Worm (Caenorhabditis elegans) whole organism, L4 larva: ENCODE measurements around the gene R09F10.5.

ENCODE experiments used
- D1046.2 ChIP-seq: fragments of 200-800 bp; sonication (Bioruptor generic); IDR thresholded peaks from 2 replicates; pipeline ENCODE4 v1.3.6; 2022; ENCODE audit warnings: missing genetic modification characterization, missing compliant biosample characterization
- F10B5.3 ChIP-seq: sonication (generic microtip); optimal IDR thresholded peaks from 2 replicates; lab custom pipeline; 2016; ENCODE audit warnings: mild to moderate bottlenecking, missing genetic modification characterization, missing compliant biosample characterization
- F37D6.2 ChIP-seq: sonication (generic microtip); optimal IDR thresholded peaks from 2 replicates; lab custom pipeline; 2016; ENCODE audit warnings: mild to moderate bottlenecking, missing genetic modification characterization, missing compliant biosample characterization
- F44E2.7 ChIP-seq: fragments of 200-800 bp; sonication (Bioruptor generic); IDR thresholded peaks from 2 replicates; pipeline ENCODE4 v2.1.2; 2022; ENCODE audit warnings: missing genetic modification characterization, missing compliant biosample characterization
- T20F7.1 ChIP-seq: fragments of 200-800 bp; sonication (Bioruptor generic); optimal IDR thresholded peaks from 2 replicates; lab custom pipeline; 2018; ENCODE audit warnings: mild to moderate bottlenecking, missing genetic modification characterization, missing compliant biosample characterization
- Y105C5A.15 ChIP-seq: fragments of 200-800 bp; sonication (Bioruptor generic); IDR thresholded peaks from 2 replicates; pipeline ENCODE4 v1.3.6; 2022; ENCODE audit warnings: missing genetic modification characterization, missing compliant biosample characterization
- Y5F2A.4 ChIP-seq: fragments of 200-800 bp; sonication (Bioruptor generic); optimal IDR thresholded peaks from 2 replicates; lab custom pipeline; 2018; ENCODE audit warnings: mild to moderate bottlenecking, missing genetic modification characterization, missing compliant biosample characterization
- Y75B8A.6 ChIP-seq: fragments of 200-800 bp; sonication (Bioruptor generic); IDR thresholded peaks from 2 replicates; pipeline ENCODE4 v1.3.6; 2022; ENCODE audit warnings: missing genetic modification reagents, missing genetic modification characterization, missing compliant biosample characterization
- ZK337.2 ChIP-seq: fragments of 200-800 bp; sonication (Bioruptor generic); IDR thresholded peaks from 2 replicates; pipeline ENCODE4 v1.3.6; 2022; ENCODE audit warnings: missing genetic modification reagents, missing genetic modification characterization, missing compliant biosample characterization
- arid-1 ChIP-seq: fragments of 200-800 bp; sonication (Bioruptor generic); conservative IDR thresholded peaks from 2 replicates; pipeline ENCODE4 v1.3.6; 2022; ENCODE audit warnings: missing genetic modification reagents, missing genetic modification characterization, missing compliant biosample characterization
- attf-4 ChIP-seq: sonication (generic microtip); optimal IDR thresholded peaks from 3 replicates; lab custom pipeline; 2017; ENCODE audit warnings: missing biosample characterization, missing genetic modification characterization
- ceh-28 ChIP-seq: fragments of 150-350 bp; optimal IDR thresholded peaks from 2 replicates; lab custom pipeline; 2014; ENCODE audit warnings: missing biosample characterization, missing genetic modification reagents, missing genetic modification characterization
- ceh-82 ChIP-seq: sonication (generic microtip); optimal IDR thresholded peaks from 2 replicates; lab custom pipeline; 2017; ENCODE audit warnings: missing biosample characterization, missing genetic modification characterization
- cey-2 ChIP-seq: sonication (generic microtip); optimal IDR thresholded peaks from 3 replicates; lab custom pipeline; 2017; ENCODE audit warnings: missing genetic modification characterization, mild to moderate bottlenecking, missing compliant biosample characterization, antibody characterized with exemption, borderline replicate concordance; ENCODE audit not compliant: insufficient read depth
- daf-16 ChIP-seq, 3 experiments: sonication (generic microtip); optimal IDR thresholded peaks; 2 replicates each; lab custom pipeline; 2016 to 2017; ENCODE audit warnings: missing genetic modification characterization in 3 of 3, missing genetic modification reagents in 3 of 3, mild to moderate bottlenecking in 2 of 3, missing compliant biosample characterization in 2 of 3, missing biosample characterization in 1 of 3, moderate library complexity in 1 of 3
- dmd-6 ChIP-seq: fragments of 200-800 bp; sonication (Bioruptor generic); IDR thresholded peaks from 2 replicates; pipeline ENCODE4 v1.3.6; 2022; ENCODE audit warnings: missing genetic modification reagents, missing genetic modification characterization, missing compliant biosample characterization
- dmd-9 ChIP-seq: fragments of 200-800 bp; sonication (Bioruptor generic); IDR thresholded peaks from 2 replicates; pipeline ENCODE4 v1.3.6; 2022; ENCODE audit warnings: missing genetic modification reagents, missing genetic modification characterization, missing compliant biosample characterization
- dpl-1 ChIP-seq: fragments of 150-350 bp; optimal IDR thresholded peaks from 2 replicates; lab custom pipeline; 2014; ENCODE audit warnings: missing biosample characterization, missing genetic modification reagents, missing genetic modification characterization
- dve-1 ChIP-seq: sonication (generic microtip); optimal IDR thresholded peaks from 2 replicates; lab custom pipeline; 2017; ENCODE audit warnings: antibody characterized with exemption, mild to moderate bottlenecking, missing genetic modification characterization, missing compliant biosample characterization; ENCODE audit not compliant: insufficient read depth
- fos-1 ChIP-seq: fragments of 150-350 bp; optimal IDR thresholded peaks from 2 replicates; lab custom pipeline; 2014; ENCODE audit warnings: missing biosample characterization, missing genetic modification characterization
- gei-8 ChIP-seq: fragments of 200-800 bp; sonication (Bioruptor generic); optimal IDR thresholded peaks from 2 replicates; lab custom pipeline; 2018; ENCODE audit warnings: mild to moderate bottlenecking, missing genetic modification characterization, missing compliant biosample characterization
- hlh-11 ChIP-seq: fragments of 200-800 bp; sonication (Bioruptor generic); optimal IDR thresholded peaks from 2 replicates; lab custom pipeline; 2018; ENCODE audit warnings: mild to moderate bottlenecking, missing genetic modification characterization, missing compliant biosample characterization
- hmg-1.1 ChIP-seq: fragments of 200-800 bp; sonication (Bioruptor generic); IDR thresholded peaks from 2 replicates; pipeline ENCODE4 v1.3.6; 2022; ENCODE audit warnings: missing genetic modification reagents, missing genetic modification characterization, missing compliant biosample characterization
- jun-1 ChIP-seq: fragments of 150-350 bp; optimal IDR thresholded peaks from 2 replicates; lab custom pipeline; 2014; ENCODE audit warnings: missing biosample characterization, missing genetic modification reagents, missing genetic modification characterization
- lim-7 ChIP-seq: fragments of 200-800 bp; sonication (Bioruptor generic); IDR thresholded peaks from 2 replicates; pipeline ENCODE4 v1.3.6; 2022; ENCODE audit warnings: missing genetic modification characterization, missing compliant biosample characterization
- lin-1 ChIP-seq: fragments of 200-800 bp; sonication (Bioruptor generic); IDR thresholded peaks from 2 replicates; pipeline ENCODE4 v1.3.6; 2022; ENCODE audit warnings: missing genetic modification reagents, missing genetic modification characterization, missing compliant biosample characterization
- lin-13 ChIP-seq: fragments of 150-350 bp; optimal IDR thresholded peaks from 2 replicates; lab custom pipeline; 2014; ENCODE audit warnings: missing biosample characterization, missing genetic modification reagents, missing genetic modification characterization
- lin-15B ChIP-seq: fragments of 150-350 bp; sonication (generic microtip); optimal IDR thresholded peaks from 3 replicates; lab custom pipeline; 2014; ENCODE audit warnings: missing biosample characterization, missing genetic modification characterization
- lir-3 ChIP-seq: sonication (generic microtip); optimal IDR thresholded peaks from 2 replicates; lab custom pipeline; 2016; ENCODE audit warnings: mild to moderate bottlenecking, missing genetic modification characterization, missing compliant biosample characterization
- lsy-2 ChIP-seq, 2 experiments: fragments of 150-350 bp in 1 of 2; sonication (generic microtip) in 1 of 2; optimal IDR thresholded peaks; 2 replicates each; lab custom pipeline; 2014 to 2017; ENCODE audit warnings: missing biosample characterization in 2 of 2, missing genetic modification characterization in 2 of 2
- mdl-1 ChIP-seq, 2 experiments: fragments of 150-350 bp in 1 of 2; sonication (generic microtip) in 1 of 2; optimal IDR thresholded peaks; 2 replicates each; lab custom pipeline; 2014 to 2017; ENCODE audit warnings: missing biosample characterization in 2 of 2, missing genetic modification characterization in 2 of 2
- mep-1 ChIP-seq: fragments of 150-350 bp; sonication (generic microtip); optimal IDR thresholded peaks from 3 replicates; lab custom pipeline; 2014; ENCODE audit warnings: missing biosample characterization, missing genetic modification characterization
- mxl-2 ChIP-seq: fragments of 200-800 bp; sonication (Bioruptor generic); conservative IDR thresholded peaks from 2 replicates; pipeline ENCODE4 v1.3.6; 2022; ENCODE audit warnings: missing genetic modification reagents, missing genetic modification characterization, missing compliant biosample characterization
- nhr-237 ChIP-seq: sonication (generic microtip); optimal IDR thresholded peaks from 2 replicates; lab custom pipeline; 2017; ENCODE audit warnings: missing biosample characterization, missing genetic modification characterization
- nhr-25 ChIP-seq: sonication (generic microtip); optimal IDR thresholded peaks from 2 replicates; lab custom pipeline; 2017; ENCODE audit warnings: missing genetic modification characterization, mild to moderate bottlenecking, missing compliant biosample characterization, antibody characterized with exemption, moderate library complexity, borderline replicate concordance; ENCODE audit not compliant: insufficient read depth
- nhr-28 ChIP-seq: fragments of 150-350 bp; optimal IDR thresholded peaks from 2 replicates; lab custom pipeline; 2014; ENCODE audit warnings: missing biosample characterization, missing genetic modification characterization
- nhr-41 ChIP-seq: fragments of 200-800 bp; sonication (Bioruptor generic); IDR thresholded peaks from 2 replicates; pipeline ENCODE4 v1.3.6; 2022; ENCODE audit warnings: missing genetic modification reagents, missing genetic modification characterization, missing compliant biosample characterization
- nhr-6 ChIP-seq: fragments of 150-350 bp; optimal IDR thresholded peaks from 2 replicates; lab custom pipeline; 2014; ENCODE audit warnings: missing biosample characterization, missing genetic modification characterization
- nhr-76 ChIP-seq: fragments of 150-350 bp; optimal IDR thresholded peaks from 2 replicates; lab custom pipeline; 2014; ENCODE audit warnings: missing biosample characterization, missing genetic modification characterization
- nhr-77 ChIP-seq: fragments of 150-350 bp; optimal IDR thresholded peaks from 2 replicates; lab custom pipeline; 2014; ENCODE audit warnings: missing biosample characterization, missing genetic modification characterization
- php-3 ChIP-seq: fragments of 200-800 bp; sonication (Bioruptor generic); IDR thresholded peaks from 2 replicates; pipeline ENCODE4 v1.3.6; 2022; ENCODE audit warnings: missing genetic modification reagents, missing genetic modification characterization, missing compliant biosample characterization
- pqm-1 ChIP-seq: sonication (generic microtip); optimal IDR thresholded peaks from 2 replicates; lab custom pipeline; 2017; ENCODE audit warnings: missing biosample characterization, missing genetic modification characterization
- saeg-2 ChIP-seq: fragments of 200-800 bp; sonication (Bioruptor generic); IDR thresholded peaks from 2 replicates; pipeline ENCODE4 v1.3.6; 2022; ENCODE audit warnings: missing genetic modification reagents, missing genetic modification characterization, missing compliant biosample characterization
- skn-1 ChIP-seq: fragments of 150-350 bp; optimal IDR thresholded peaks from 2 replicates; lab custom pipeline; 2014; ENCODE audit warnings: missing biosample characterization, missing genetic modification characterization
- spr-3 ChIP-seq: fragments of 200-800 bp; sonication (Bioruptor generic); optimal IDR thresholded peaks from 2 replicates; lab custom pipeline; 2018; ENCODE audit warnings: mild to moderate bottlenecking, missing genetic modification characterization, missing compliant biosample characterization
- unc-130 ChIP-seq: sonication (generic microtip); optimal IDR thresholded peaks from 2 replicates; lab custom pipeline; 2016; ENCODE audit warnings: missing genetic modification reagents, missing genetic modification characterization, missing compliant biosample characterization
- zag-1 ChIP-seq: fragments of 150-350 bp; optimal IDR thresholded peaks from 2 replicates; lab custom pipeline; 2014; ENCODE audit warnings: missing biosample characterization, missing genetic modification characterization
- zfp-2 ChIP-seq: sonication (generic microtip); optimal IDR thresholded peaks from 2 replicates; lab custom pipeline; 2016; ENCODE audit warnings: mild to moderate bottlenecking, missing genetic modification characterization, missing compliant biosample characterization
- zfp-3 ChIP-seq: fragments of 200-800 bp; sonication (Bioruptor generic); conservative IDR thresholded peaks from 2 replicates; pipeline ENCODE4 v1.3.6; 2022; ENCODE audit warnings: missing genetic modification reagents, missing genetic modification characterization, missing compliant biosample characterization
- ztf-11 ChIP-seq: fragments of 150-350 bp; optimal IDR thresholded peaks from 2 replicates; lab custom pipeline; 2014; ENCODE audit warnings: missing biosample characterization, missing genetic modification characterization
- ztf-7 ChIP-seq: fragments of 150-350 bp; optimal IDR thresholded peaks from 2 replicates; lab custom pipeline; 2014; ENCODE audit warnings: missing biosample characterization, missing genetic modification characterization

The R09F10.5 gene

DNA sequence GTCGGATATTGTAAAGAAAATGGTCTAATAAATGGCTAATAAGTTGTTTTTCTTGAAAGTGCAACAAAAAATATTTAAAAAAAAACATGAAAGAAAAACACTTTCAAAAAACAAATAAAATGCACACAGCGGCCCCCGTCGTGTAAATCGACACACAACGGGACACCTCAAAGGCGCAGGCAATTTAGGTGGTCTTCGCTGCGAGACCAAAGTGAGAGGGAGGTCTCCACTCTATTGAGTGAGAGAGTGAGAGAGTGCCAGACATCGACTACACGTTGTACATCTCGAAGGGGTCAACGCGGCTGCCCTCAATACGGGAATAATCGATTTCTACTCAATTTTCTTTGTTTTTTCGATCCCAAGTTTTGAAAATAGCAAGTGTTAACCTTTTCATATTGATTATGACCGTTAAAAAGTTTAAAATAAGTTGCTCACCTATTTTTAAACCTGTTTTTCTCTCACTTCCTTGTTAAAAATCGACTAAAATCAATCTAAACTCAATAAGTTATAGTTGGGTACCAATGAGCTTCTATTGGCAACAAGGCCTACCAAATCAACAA is 20.7 kb downstream of the R09F10.5 start, which contains the start of gene sec-16A.2 (continued):
- no peak for TF ChIP-seq ztf-7 (tag; lab: Kevin White, UChicago)
- TF ChIP-seq lsy-2 (tag; optimal IDR thresholded peaks at IDR 0.05; lab: Kevin White, UChicago): peak in 1 of 2 experiments; percentile 79
- TF ChIP-seq F37D6.2: no peak
- TF ChIP-seq saeg-2: no peak
- no peak for TF ChIP-seq Y75B8A.6 (GFP tag; lab: Robert Waterston, UW)
- no peak for TF ChIP-seq jun-1 (tag; lab: Kevin White, UChicago)
- TF ChIP-seq attf-4 (tag; lab: Kevin White, UChicago): no peak
- TF ChIP-seq mep-1: peak; percentile 85
- no peak for TF ChIP-seq zfp-3
- no peak for TF ChIP-seq ceh-82 (tag; lab: Kevin White, UChicago)
- TF ChIP-seq nhr-77 (tag; lab: Kevin White, UChicago): peak; percentile 67
- TF ChIP-seq dpl-1 (GFP tag; lab: Kevin White, UChicago): peak; percentile 47
- no peak for TF ChIP-seq dmd-9 (GFP tag; lab: Robert Waterston, UW)
- TF ChIP-seq php-3 (GFP tag; lab: Robert Waterston, UW): no peak
- no peak for TF ChIP-seq ceh-28 (tag; lab: Kevin White, UChicago)
- peak; percentile 62 for TF ChIP-seq dve-1 (tag; lab: Kevin White, UChicago)
- no peak for TF ChIP-seq F44E2.7
- no peak for TF ChIP-seq Y5F2A.4 (GFP tag; lab: Kevin White, UChicago)
- peak; percentile 77 for TF ChIP-seq lin-13 (GFP tag; lab: Kevin White, UChicago)
- no peak for TF ChIP-seq D1046.2 (GFP tag; lab: Robert Waterston, UW)
- no peak for TF ChIP-seq nhr-237 (tag; lab: Kevin White, UChicago)
- peak in 1 of 2 experiments; percentile 59 for TF ChIP-seq mdl-1 (tag; optimal IDR thresholded peaks at IDR 0.05; lab: Kevin White, UChicago)
- TF ChIP-seq zag-1 (tag; lab: Kevin White, UChicago): no peak
- TF ChIP-seq hlh-11 (tag; lab: Kevin White, UChicago): peak; percentile 70
- peak; percentile 13 for TF ChIP-seq nhr-25 (tag; lab: Kevin White, UChicago)
- no peak for TF ChIP-seq T20F7.1 (GFP tag; lab: Kevin White, UChicago)
- TF ChIP-seq skn-1 (tag; lab: Kevin White, UChicago): no peak
- no peak for TF ChIP-seq gei-8 (GFP tag; lab: Kevin White, UChicago)
- TF ChIP-seq spr-3 (GFP tag; lab: Kevin White, UChicago): no peak
- no peak for TF ChIP-seq zfp-2
- no peak for TF ChIP-seq ztf-11 (tag; lab: Kevin White, UChicago)
- TF ChIP-seq pqm-1 (tag; lab: Kevin White, UChicago): peak; percentile 37
- no peak for TF ChIP-seq fos-1
- TF ChIP-seq cey-2 (tag; lab: Kevin White, UChicago): no peak
- peak; percentile 79 for TF ChIP-seq hmg-1.1
- no peak for TF ChIP-seq lin-1 (GFP tag; lab: Robert Waterston, UW)
- no peak for TF ChIP-seq nhr-76 (tag; lab: Kevin White, UChicago)
- TF ChIP-seq mxl-2: no peak
- TF ChIP-seq lin-15B (tag; lab: Kevin White, UChicago): no peak
- no peak for TF ChIP-seq lir-3 (tag; lab: Kevin White, UChicago)
- TF ChIP-seq nhr-6 (tag; lab: Kevin White, UChicago): peak; percentile 92
- TF ChIP-seq F10B5.3 (tag; lab: Kevin White, UChicago): no peak
- peak; percentile 55; the same call in 1 of the 2 replicates for TF ChIP-seq dmd-6
- TF ChIP-seq arid-1: no peak
- TF ChIP-seq Y105C5A.15 (GFP tag; lab: Robert Waterston, UW): no peak
- TF ChIP-seq nhr-28 (tag; lab: Kevin White, UChicago): peak; percentile 62
- no peak for TF ChIP-seq nhr-41 (GFP tag; lab: Robert Waterston, UW)
- TF ChIP-seq unc-130 (GFP tag; lab: Kevin White, UChicago): no peak
- TF ChIP-seq ZK337.2 (GFP tag; lab: Robert Waterston, UW): no peak
- peak in 1 of 2 experiments; percentile 38 for TF ChIP-seq daf-16 (GFP tag; optimal IDR thresholded peaks at IDR 0.05; lab: Kevin White, UChicago)
- peak; percentile 33 for TF ChIP-seq daf-16 (tag; optimal IDR thresholded peaks at IDR 0.05; lab: Kevin White, UChicago)
- TF ChIP-seq lim-7: no peak
